Fruit fly (Drosophila melanogaster): ENCODE measurements around the gene Noc1.

The Noc1 gene

DNA sequence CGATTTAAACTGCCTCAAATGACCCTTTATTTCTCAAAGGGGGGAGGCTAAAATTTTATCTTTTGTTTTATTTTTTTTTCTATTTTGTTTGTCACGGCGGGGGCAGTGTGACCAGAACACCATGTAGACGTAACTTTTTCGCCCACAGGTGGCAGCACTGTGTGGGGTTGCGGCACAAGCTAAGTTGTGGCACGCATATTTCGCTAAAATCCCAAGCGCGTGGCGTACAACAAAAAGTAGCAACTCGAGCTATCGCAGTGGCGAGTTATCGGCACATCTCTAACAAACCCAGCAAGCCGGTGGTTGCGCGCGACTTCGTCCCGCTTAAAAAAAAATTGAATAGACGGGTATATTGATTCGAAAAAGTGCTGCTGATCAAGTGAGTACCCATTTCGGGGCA lies 48.5 kb downstream of the Noc1 start, which contains the start of the genes Ufd1 and NaPi-III (continued):
- TF ChIP-seq CG2120 (GFP tag; optimal IDR thresholded peaks at IDR 0.05) (peak; percentile 41), knrl (GFP tag; IDR thresholded peaks at IDR 0.05; ENCODE audit: partially characterized antibody) (peak; percentile 83), pros (GFP tag; optimal IDR thresholded peaks at IDR 0.05) (no peak), NfI (GFP tag; optimal IDR thresholded peaks at IDR 0.05) (peak; percentile 14), hb (GFP tag; IDR thresholded peaks at IDR 0.05; ENCODE audit: partially characterized antibody) (peak; percentile 77; the same call in 2 of the 3 replicates), CG3847 (GFP tag; IDR thresholded peaks at IDR 0.05) (peak; percentile 81), CG9215 (GFP tag; IDR thresholded peaks at IDR 0.05) (no peak; the same call in 1 of the 2 replicates), trem (tag; optimal IDR thresholded peaks at IDR 0.05) (peak; percentile 86), CG10654 (GFP tag; optimal IDR thresholded peaks at IDR 0.05) (no peak), CG8478 (optimal IDR thresholded peaks at IDR 0.05) (no peak), chif (GFP tag; optimal IDR thresholded peaks at IDR 0.05) (peak in 1 of 2 experiments; percentile 35), Dek (tag; optimal IDR thresholded peaks at IDR 0.05) (peak; percentile 67), Fer1 (GFP tag; optimal IDR thresholded peaks at IDR 0.05) (peak; percentile 15), CG3995 (GFP tag; optimal IDR thresholded peaks at IDR 0.05) (peak; percentile 26), yki (optimal IDR thresholded peaks at IDR 0.05) (no peak), Hr3 (GFP tag; optimal IDR thresholded peaks at IDR 0.05) (no peak), sob (GFP tag; IDR thresholded peaks at IDR 0.05) (peak; percentile 68), CG2889 (GFP tag; IDR thresholded peaks at IDR 0.05) (no peak), ftz-f1 (GFP tag; optimal IDR thresholded peaks at IDR 0.05) (peak; percentile 66), Bdp1 (GFP tag; optimal IDR thresholded peaks at IDR 0.05) (peak; percentile 16), pb (GFP tag; optimal IDR thresholded peaks at IDR 0.05) (peak; percentile 10), CG12219 (GFP tag; optimal IDR thresholded peaks at IDR 0.05) (no peak), CG10565 (GFP tag; optimal IDR thresholded peaks at IDR 0.05) (no peak), Eip74EF (GFP tag; optimal IDR thresholded peaks at IDR 0.05) (no peak), Ets65A (GFP tag) (peak; percentile 88), Hand (GFP tag; optimal IDR thresholded peaks at IDR 0.05) (no peak), Taf1 (GFP tag; IDR thresholded peaks at IDR 0.05) (no peak), fd96Cb (tag; optimal IDR thresholded peaks at IDR 0.05) (no peak), CG6813 (GFP tag; optimal IDR thresholded peaks at IDR 0.05) (no peak), CG17361 (GFP tag; IDR thresholded peaks at IDR 0.05) (no peak), exex (tag; optimal IDR thresholded peaks at IDR 0.05) (no peak), E2f1 (GFP tag; IDR thresholded peaks at IDR 0.05) (peak; percentile 51; the same call in 1 of the 2 replicates), lbe (GFP tag; optimal IDR thresholded peaks at IDR 0.05) (no peak), Aef1 (GFP tag; IDR thresholded peaks at IDR 0.05) (peak; percentile 78), Dfd (GFP tag; optimal IDR thresholded peaks at IDR 0.05) (no peak), HLH54F (GFP tag; optimal IDR thresholded peaks at IDR 0.05) (peak; percentile 43), pum (GFP tag; optimal IDR thresholded peaks at IDR 0.05) (peak; percentile 29), vnd (GFP tag; IDR thresholded peaks at IDR 0.05; ENCODE audit: partially characterized antibody) (peak; percentile 61; the same call in 2 of the 3 replicates), CG9797 (GFP tag; optimal IDR thresholded peaks at IDR 0.05) (peak; percentile 94), Kr (GFP tag; optimal IDR thresholded peaks at IDR 0.05) (no peak), CG7786 (GFP tag; optimal IDR thresholded peaks at IDR 0.05) (no peak), chn (GFP tag; optimal IDR thresholded peaks at IDR 0.05) (peak; percentile 40), shn (GFP tag; optimal IDR thresholded peaks at IDR 0.05) (peak; percentile 30), bcd (GFP tag; optimal IDR thresholded peaks at IDR 0.05) (peak; percentile 17), p53 (GFP tag; optimal IDR thresholded peaks at IDR 0.05) (peak; percentile 78), CG15696 (tag; optimal IDR thresholded peaks at IDR 0.05) (no peak), Xrp1 (GFP tag; IDR thresholded peaks at IDR 0.05) (no peak), tap (tag; optimal IDR thresholded peaks at IDR 0.05) (no peak), Sry-β (GFP tag; optimal IDR thresholded peaks at IDR 0.05) (no peak), CG7556 (GFP tag; optimal IDR thresholded peaks at IDR 0.05) (no peak), CG4328 (GFP tag; optimal IDR thresholded peaks at IDR 0.05) (no peak), sens (GFP tag) (peak; percentile 85)
